Worm (Caenorhabditis elegans): ENCODE data around the gene ZK185.2.

ZK185.2 gene

DNA sequence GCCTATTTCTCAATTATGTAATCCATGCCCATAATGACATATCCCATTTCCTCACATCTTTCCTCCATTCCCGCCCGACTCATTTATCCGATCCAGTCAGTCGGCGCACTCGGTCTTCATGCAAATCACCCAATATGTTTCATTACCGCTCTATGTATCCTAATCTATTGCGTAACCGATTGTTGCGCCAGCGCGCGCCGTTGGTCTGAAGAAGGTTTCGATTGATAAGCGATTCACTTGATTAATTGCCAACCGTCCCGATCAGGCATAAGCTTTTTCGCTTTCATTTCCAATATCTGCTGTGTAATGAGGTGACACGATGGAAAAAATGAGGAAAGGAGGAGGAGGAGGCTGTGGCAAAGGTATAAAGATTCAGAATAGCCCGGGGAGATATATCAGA is 18.2 kb upstream of the ZK185.2 start:
- TF ChIP-seq ztf-29 (GFP tag; IDR thresholded peaks at IDR 0.05) (no peak), flt-1 (GFP tag; IDR thresholded peaks at IDR 0.05) (no peak), ref-1 (GFP tag; conservative IDR thresholded peaks at IDR 0.05) (no peak)

DNA sequence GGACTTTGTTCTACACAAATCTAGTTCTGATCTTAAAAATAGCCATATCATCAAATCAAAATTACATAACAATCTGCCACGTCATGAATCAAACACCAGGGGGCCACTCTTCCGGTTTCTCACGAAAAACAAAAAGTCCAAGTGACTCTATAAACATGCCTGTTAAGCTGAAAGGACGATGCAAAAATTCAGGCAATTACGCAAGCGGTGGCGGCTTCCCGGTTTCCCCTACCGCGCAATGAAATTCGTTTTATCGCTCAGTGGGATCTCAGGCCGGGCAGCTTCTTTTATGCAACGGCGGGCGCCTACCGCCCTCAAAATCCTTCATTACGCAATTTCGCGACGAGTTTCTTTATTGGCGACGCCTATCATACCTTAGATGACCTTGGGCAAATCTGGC is 16.6 kb upstream of the ZK185.2 start:
- TF ChIP-seq flt-1 (GFP tag; IDR thresholded peaks at IDR 0.05) (no peak), ztf-23 (GFP tag; IDR thresholded peaks at IDR 0.05) (no peak), med-1 (GFP tag; optimal IDR thresholded peaks at IDR 0.05; ENCODE audit: insufficient read depth) (no peak), T22C8.4 (GFP tag; IDR thresholded peaks at IDR 0.05) (no peak), klf-2 (GFP tag; conservative IDR thresholded peaks at IDR 0.05) (no peak), tab-1 (GFP tag; IDR thresholded peaks at IDR 0.05) (no peak), ztf-29 (GFP tag; IDR thresholded peaks at IDR 0.05) (no peak), ref-1 (GFP tag; conservative IDR thresholded peaks at IDR 0.05) (no peak), cog-1 (tag; optimal IDR thresholded peaks at IDR 0.05) (no peak)

DNA sequence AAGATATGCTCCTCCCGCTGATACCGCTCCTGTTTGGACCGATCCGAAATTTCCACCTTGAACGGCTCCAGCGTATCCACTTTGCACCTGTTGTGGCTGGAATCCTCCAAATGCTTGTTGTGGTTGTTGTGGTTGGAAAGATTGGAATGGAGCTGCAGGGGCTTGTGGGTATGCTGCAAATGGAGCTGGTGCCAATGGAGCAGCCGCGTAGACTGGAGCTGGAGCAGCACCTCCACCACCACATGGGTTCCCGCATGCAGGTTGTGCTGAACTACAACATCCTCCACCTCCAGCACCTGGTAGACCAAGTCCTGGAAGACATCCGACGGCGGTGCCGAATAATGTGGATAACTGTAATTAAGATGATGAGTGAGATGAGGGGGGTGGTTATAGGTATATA is 12.9 kb upstream of the ZK185.2 start:
- TF ChIP-seq ztf-23 (GFP tag; IDR thresholded peaks at IDR 0.05) (no peak), T22C8.4 (GFP tag; IDR thresholded peaks at IDR 0.05) (no peak), tab-1 (GFP tag; IDR thresholded peaks at IDR 0.05) (no peak), cog-1 (tag; optimal IDR thresholded peaks at IDR 0.05) (no peak)

DNA sequence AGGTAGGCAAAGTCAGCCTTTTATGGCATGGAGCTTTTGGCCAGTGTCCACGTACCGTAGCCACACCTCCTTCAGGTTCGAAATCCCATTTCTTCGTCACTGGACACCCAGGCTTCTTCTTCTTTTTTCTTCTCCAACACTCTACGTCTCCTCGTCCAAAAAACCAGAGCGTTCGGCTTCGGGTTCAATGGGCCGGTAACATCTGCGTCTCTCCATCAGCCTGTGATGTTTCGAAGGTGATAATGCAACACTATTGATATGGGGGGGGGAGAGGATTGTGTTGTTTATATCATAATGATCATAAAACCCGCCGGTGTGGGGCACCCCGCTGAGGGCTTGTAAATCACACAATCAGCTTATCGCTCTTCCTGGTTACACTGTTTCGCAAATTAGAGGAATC is 11.4 kb upstream of the ZK185.2 start, which contains the start of gene ZK180.6:
Gene ZK180.6, minus strand, starts transcription at position 101 of the 400 bp plus-strand sequence.
- no peak for TF ChIP-seq ztf-29 (GFP tag; IDR thresholded peaks at IDR 0.05)
- TF ChIP-seq T22C8.4 (GFP tag; IDR thresholded peaks at IDR 0.05) = no peak
- no peak for TF ChIP-seq flt-1 (GFP tag; IDR thresholded peaks at IDR 0.05)
- TF ChIP-seq klf-2 (GFP tag; conservative IDR thresholded peaks at IDR 0.05) = no peak
- TF ChIP-seq med-1 (GFP tag; optimal IDR thresholded peaks at IDR 0.05; ENCODE audit: insufficient read depth) = no peak
- TF ChIP-seq ztf-23 (GFP tag; IDR thresholded peaks at IDR 0.05) = no peak
- TF ChIP-seq tab-1 (GFP tag; IDR thresholded peaks at IDR 0.05) = no peak
- TF ChIP-seq cog-1 (tag; optimal IDR thresholded peaks at IDR 0.05) = no peak
- TF ChIP-seq ref-1 (GFP tag; conservative IDR thresholded peaks at IDR 0.05) = no peak

DNA sequence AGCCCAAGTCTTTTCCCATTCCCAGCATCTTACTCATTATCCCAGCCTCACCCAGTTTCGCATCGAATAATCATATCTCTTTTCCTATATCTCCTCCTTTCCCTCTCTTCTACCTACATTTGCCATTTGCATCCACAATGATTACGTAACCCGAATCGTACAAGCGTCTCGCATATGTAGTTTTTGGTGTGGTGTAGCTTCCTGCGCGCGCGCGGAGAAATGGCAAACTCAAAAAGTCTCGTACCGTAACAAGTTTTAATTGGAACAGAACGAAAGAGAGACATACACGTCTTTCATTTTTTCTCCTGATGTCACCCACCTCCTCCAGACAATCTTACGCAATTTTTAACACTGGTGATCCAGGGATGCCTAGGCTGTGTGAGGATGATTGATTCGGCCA is 10.3 kb upstream of the ZK185.2 start:
- TF ChIP-seq flt-1 (GFP tag; IDR thresholded peaks at IDR 0.05) (no peak), tab-1 (GFP tag; IDR thresholded peaks at IDR 0.05) (no peak)

DNA sequence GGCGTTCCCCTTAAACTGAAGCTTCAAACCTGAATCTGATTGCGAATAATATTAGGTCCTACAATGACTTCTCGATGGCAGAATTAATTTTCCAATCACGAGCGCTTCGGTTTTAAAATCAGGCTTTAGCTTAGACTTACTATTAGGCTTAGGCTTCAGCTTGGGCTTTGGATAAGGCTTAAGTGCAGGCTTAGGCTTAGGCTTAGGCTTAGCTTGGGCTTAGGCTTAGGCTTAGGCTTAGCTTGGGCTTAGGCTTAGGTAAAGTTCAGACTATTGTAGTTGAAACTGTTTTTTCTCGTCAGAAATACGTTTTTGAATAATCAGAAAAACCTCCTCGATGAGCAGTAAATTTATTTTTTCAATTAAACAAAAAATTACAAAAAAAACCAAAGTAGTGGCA is 9.6 kb upstream of the ZK185.2 start:
- no peak for TF ChIP-seq cog-1 (tag; optimal IDR thresholded peaks at IDR 0.05)
- TF ChIP-seq tab-1 (GFP tag; IDR thresholded peaks at IDR 0.05) = no peak

DNA sequence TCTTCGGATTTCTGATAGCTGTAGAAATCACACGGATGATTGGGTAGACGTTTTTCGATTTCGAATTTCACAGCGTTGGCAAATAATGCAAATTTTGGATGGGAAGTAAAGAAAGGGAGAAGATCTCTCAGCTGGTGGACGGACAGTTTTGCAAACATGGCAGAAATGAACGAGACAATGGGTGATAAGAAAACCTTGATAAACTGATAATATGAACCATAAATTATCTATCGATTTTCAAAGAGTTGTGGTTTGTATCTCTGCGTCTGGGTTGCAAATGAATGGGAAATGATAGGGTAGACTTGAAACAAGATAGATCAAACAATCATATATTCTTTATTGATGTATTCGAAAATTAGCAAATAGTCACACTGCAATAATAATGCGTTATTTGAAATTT is 6.2 kb upstream of the ZK185.2 start, which contains the start of gene ZK185.3:
Gene ZK185.3, minus strand, starts transcription at position 263 of the 400 bp plus-strand sequence.
- no peak for TF ChIP-seq T22C8.4 (GFP tag; IDR thresholded peaks at IDR 0.05)
- TF ChIP-seq tab-1 (GFP tag; IDR thresholded peaks at IDR 0.05) = no peak
- TF ChIP-seq ref-1 (GFP tag; conservative IDR thresholded peaks at IDR 0.05) = no peak
- TF ChIP-seq ztf-23 (GFP tag; IDR thresholded peaks at IDR 0.05) = no peak
- no peak for TF ChIP-seq med-1 (GFP tag; optimal IDR thresholded peaks at IDR 0.05; ENCODE audit: insufficient read depth)
- TF ChIP-seq flt-1 (GFP tag; IDR thresholded peaks at IDR 0.05) = no peak
- no peak for TF ChIP-seq cog-1 (tag; optimal IDR thresholded peaks at IDR 0.05)
- no peak for TF ChIP-seq ztf-29 (GFP tag; IDR thresholded peaks at IDR 0.05)
- no peak for TF ChIP-seq klf-2 (GFP tag; conservative IDR thresholded peaks at IDR 0.05)

DNA sequence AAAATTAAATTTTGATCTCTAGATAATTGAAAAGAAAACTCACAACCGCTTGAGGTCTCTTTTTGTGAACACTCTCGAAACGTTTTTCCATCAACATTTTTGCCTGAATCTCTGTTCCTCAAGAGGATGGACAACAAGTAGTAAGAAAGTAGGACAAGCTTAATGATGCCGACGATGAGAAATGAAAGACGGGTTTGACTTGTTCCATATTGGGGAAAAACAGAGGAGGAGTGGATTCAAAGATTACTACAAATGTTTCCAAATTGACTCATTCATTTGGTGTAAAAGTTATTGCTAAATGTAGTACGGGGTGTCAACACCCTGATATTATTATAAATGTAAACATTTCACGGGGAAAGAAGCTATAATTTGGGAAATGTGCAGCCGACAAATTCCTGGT is 3.3 kb upstream of the ZK185.2 start, which contains the start of gene ZK185.4:
Gene ZK185.4, minus strand, starts transcription at position 101 of the 400 bp plus-strand sequence.
- TF ChIP-seq ref-1 (GFP tag; conservative IDR thresholded peaks at IDR 0.05) = no peak
- TF ChIP-seq klf-2 (GFP tag; conservative IDR thresholded peaks at IDR 0.05) = no peak
- TF ChIP-seq flt-1 (GFP tag; IDR thresholded peaks at IDR 0.05) = no peak
- no peak for TF ChIP-seq cog-1 (tag; optimal IDR thresholded peaks at IDR 0.05)
- no peak for TF ChIP-seq tab-1 (GFP tag; IDR thresholded peaks at IDR 0.05)
- TF ChIP-seq T22C8.4 (GFP tag; IDR thresholded peaks at IDR 0.05) = no peak
- no peak for TF ChIP-seq ztf-23 (GFP tag; IDR thresholded peaks at IDR 0.05)
- no peak for TF ChIP-seq med-1 (GFP tag; optimal IDR thresholded peaks at IDR 0.05; ENCODE audit: insufficient read depth)
- no peak for TF ChIP-seq ztf-29 (GFP tag; IDR thresholded peaks at IDR 0.05)

DNA sequence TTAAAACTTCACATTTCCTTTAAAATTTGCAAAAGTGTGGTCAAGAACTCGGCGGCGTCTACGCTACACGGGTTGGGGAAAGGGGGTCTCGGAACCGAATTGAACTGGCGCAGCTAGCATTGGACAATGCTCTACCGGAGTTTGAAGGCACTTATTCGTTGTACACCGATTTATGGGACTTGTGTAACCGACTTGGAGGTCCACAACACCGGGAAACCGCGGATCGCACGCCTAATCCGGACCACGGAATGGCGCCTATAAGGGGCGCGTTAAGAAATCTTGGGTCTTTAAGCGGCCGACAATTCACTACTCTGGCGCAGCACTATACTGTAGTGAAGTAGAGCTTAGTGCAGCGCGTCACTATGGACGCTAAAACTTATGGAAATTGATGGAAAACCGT is 2.3 kb downstream of the ZK185.2 start:
- TF ChIP-seq ztf-23 (GFP tag; IDR thresholded peaks at IDR 0.05) (0 out of 2 replicates have a peak, but pooled peaks have one; percentile 40), ztf-29 (GFP tag; IDR thresholded peaks at IDR 0.05) (no peak), klf-2 (GFP tag; conservative IDR thresholded peaks at IDR 0.05) (no peak)

DNA sequence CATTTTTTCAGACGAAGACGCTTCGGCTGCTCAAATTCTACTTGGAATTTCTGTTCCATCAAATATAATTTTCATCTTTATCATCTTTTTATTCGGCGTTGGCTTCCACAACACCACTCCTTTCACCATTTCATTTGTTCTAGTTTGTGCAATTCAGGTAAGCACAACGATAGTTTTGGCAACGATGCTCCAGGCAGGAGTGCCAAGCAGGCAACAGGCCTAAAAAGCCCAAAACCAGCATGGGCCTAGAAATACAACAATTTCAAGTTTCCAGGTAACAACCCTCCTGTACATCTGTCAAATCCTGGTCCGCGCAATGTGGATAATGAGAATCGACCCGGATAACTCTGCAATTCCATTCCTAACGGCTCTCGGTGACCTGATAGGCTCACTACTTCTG is 4.8 kb downstream of the ZK185.2 start:
- no peak for TF ChIP-seq med-1 (GFP tag; optimal IDR thresholded peaks at IDR 0.05; ENCODE audit: insufficient read depth)
- TF ChIP-seq T22C8.4 (GFP tag; IDR thresholded peaks at IDR 0.05) = no peak
- no peak for TF ChIP-seq cog-1 (tag; optimal IDR thresholded peaks at IDR 0.05)
- TF ChIP-seq ztf-23 (GFP tag; IDR thresholded peaks at IDR 0.05) = no peak
- no peak for TF ChIP-seq klf-2 (GFP tag; conservative IDR thresholded peaks at IDR 0.05)
- TF ChIP-seq flt-1 (GFP tag; IDR thresholded peaks at IDR 0.05) = no peak
- TF ChIP-seq ref-1 (GFP tag; conservative IDR thresholded peaks at IDR 0.05) = no peak
- TF ChIP-seq ztf-29 (GFP tag; IDR thresholded peaks at IDR 0.05) = no peak
- TF ChIP-seq tab-1 (GFP tag; IDR thresholded peaks at IDR 0.05) = no peak

DNA sequence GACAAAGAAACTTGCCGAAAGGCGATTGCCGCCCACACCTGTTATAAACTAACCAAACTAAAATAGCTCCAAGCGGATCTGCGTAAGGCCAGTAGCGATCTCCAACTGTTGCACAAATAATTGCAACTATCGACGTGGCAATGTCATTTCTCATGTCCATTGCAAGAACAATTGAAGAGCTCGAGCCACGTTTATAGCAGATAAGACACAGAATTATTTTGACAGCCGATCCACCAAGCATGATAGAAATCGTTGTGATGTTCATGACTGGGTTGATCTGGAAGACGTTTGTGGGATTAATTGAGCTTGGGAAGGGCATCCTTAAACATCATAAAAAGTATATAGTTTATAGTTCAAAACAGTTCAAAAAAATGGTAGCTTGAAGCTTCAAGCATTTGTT is 6.6 kb downstream of the ZK185.2 start:
- TF ChIP-seq tab-1 (GFP tag; IDR thresholded peaks at IDR 0.05) = no peak
- no peak for TF ChIP-seq T22C8.4 (GFP tag; IDR thresholded peaks at IDR 0.05)
- no peak for TF ChIP-seq flt-1 (GFP tag; IDR thresholded peaks at IDR 0.05)
- TF ChIP-seq klf-2 (GFP tag; conservative IDR thresholded peaks at IDR 0.05) = no peak
- TF ChIP-seq cog-1 (tag; optimal IDR thresholded peaks at IDR 0.05) = no peak
- TF ChIP-seq ztf-29 (GFP tag; IDR thresholded peaks at IDR 0.05) = no peak
- no peak for TF ChIP-seq ztf-23 (GFP tag; IDR thresholded peaks at IDR 0.05)
